Worm (Caenorhabditis elegans): Measurements from ENCODE around the gene rad-54.B.

The rad-54.B gene

DNA sequence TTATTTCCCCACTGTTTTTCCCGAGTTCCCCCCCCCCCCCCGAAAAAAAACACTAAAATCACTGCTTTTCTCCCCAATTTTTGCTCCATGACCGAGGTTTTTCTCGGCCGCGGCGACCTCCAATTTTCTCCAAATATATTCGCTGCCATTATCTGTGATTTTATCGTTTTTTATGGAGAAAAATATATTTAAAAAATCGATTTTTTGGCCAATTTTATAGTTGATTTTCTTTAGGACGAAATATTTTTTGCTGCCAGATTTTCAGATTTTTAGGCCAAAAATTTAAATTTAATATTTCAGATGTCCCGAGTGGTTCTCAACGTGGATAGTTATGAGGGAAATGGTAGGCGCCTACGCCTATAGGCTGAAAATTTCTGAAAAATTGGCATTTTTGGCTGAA lies at the start of gene rad-54.B:
rad-54.B (plus strand) TSS at position 301 of the 400 bp plus-strand sequence.
- no peak for TF ChIP-seq W03F9.2 (tag; optimal IDR thresholded peaks at IDR 0.05)
- TF ChIP-seq dao-5 (tag; optimal IDR thresholded peaks at IDR 0.05), result no peak
- TF ChIP-seq him-1 (tag; optimal IDR thresholded peaks at IDR 0.05), result no peak

DNA sequence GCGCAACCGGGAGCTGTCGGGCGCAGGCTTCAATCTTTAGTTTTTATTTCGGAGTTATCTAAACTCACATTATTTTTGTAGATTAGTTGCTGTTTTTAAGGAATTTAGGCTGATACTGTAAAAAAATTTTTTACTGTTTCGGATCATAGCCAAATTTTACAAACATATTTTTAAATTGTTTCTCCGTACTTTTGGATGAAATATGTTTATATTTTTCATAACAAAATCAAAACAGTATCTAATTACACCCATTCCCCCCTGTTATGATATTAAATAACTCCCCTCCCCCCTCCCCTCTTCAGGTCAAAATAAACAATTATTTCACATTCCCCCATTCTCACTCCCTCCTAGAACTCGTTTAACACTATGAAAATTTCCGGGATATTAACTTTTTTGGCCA lies 34.1 kb upstream of the rad-54.B start, which contains the start of gene Y116A8C.3:
Y116A8C.3 (plus strand) TSS at position 301 of the 400 bp plus-strand sequence.
- no peak for TF ChIP-seq him-1 (tag; optimal IDR thresholded peaks at IDR 0.05)
- TF ChIP-seq W03F9.2 (tag; optimal IDR thresholded peaks at IDR 0.05), result no peak
- no peak for TF ChIP-seq dao-5 (tag; optimal IDR thresholded peaks at IDR 0.05)

DNA sequence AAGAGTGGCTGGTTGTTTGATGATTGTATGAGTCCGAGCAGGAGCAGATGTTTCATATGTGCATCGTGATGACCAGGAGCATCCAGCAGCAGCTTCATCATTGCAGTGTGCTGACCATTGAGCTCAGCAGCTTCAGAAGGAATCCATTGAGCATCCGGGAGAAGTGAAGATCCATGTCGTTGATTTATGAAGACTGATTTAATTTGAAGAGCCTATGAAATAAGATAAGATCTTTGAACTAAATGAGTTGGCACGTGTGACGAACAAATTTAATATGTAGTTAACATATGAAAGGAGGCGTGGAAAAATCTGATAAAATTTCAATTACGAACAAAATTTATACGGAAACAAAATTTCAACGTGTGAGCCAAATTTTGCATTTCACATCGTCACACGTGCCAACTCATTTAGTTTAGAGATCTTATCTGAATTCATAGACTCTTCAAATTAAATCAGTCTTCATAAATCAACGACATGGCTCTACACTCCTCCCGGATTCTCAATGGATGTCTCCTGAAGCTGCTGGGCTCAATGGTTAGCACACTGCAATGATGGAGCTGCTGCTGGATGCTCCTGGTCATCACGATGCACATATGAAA lies 31.9 kb upstream of the rad-54.B start, which contains the start of the genes Y116A8C.469 and Y116A8C.468:
Y116A8C.469 (minus strand) TSS at position 101 of the 599 bp plus-strand sequence.
Y116A8C.468 (plus strand) TSS at position 549 of the 599 bp plus-strand sequence.
- TF ChIP-seq him-1 (tag; optimal IDR thresholded peaks at IDR 0.05), result no peak
- TF ChIP-seq W03F9.2 (tag; optimal IDR thresholded peaks at IDR 0.05), result no peak
- TF ChIP-seq dao-5 (tag; optimal IDR thresholded peaks at IDR 0.05), result no peak

DNA sequence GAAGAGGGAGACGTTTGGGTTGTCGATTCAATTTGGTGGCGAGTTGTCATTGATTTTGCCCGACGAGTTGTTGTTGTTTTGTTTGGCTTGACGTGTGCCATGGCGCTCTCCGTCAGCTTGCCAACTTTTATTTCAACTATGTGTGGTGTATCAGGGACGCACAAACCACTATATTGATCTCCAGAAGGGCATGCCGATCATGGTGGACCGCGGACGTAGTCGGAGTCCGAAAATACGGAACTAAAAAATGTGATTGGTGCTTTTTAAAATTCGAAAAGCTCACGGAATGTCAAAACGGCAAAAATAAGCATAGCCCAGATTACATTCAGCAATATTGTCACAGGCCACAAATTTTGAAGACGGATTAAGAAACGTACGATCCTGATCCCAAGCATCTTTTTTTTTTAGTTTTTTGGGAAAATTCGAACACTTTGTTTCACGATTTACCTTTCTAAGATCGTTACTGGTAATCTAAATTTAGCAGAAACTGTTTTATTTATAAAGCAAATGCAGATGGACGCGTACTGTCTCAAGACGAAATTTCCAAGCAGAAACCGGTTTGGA lies 30.6 kb upstream of the rad-54.B start, which contains the start of the genes Y116A8C.470 and Y116A8C.463:
Y116A8C.470 (minus strand) TSS at position 101 of the 564 bp plus-strand sequence.
Y116A8C.463 (plus strand) TSS at position 514 of the 564 bp plus-strand sequence.
- TF ChIP-seq dao-5 (tag; optimal IDR thresholded peaks at IDR 0.05) (no peak), W03F9.2 (tag; optimal IDR thresholded peaks at IDR 0.05) (no peak), him-1 (tag; optimal IDR thresholded peaks at IDR 0.05) (no peak)

DNA sequence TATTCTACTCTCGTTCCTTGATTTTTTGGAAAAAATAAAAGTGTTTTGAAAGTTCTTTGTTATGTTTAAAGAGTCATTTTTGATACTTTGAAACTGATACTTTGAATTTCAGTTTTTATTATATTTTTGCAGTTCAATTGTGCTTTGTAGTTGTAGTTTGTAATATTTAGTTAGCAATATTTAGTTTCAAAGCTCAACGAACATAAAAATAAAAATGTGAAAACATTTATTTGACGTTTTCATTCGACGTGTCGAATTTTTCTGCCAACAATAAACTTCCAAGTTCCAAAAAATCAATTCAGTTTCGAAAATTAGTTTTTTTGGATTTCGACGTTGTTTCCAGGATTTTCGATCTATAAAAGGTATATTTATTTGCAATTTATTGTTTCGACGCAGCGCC lies 29.8 kb upstream of the rad-54.B start, which contains the start of gene nep-23:
nep-23 (plus strand) TSS at position 301 of the 400 bp plus-strand sequence.
- TF ChIP-seq dao-5 (tag; optimal IDR thresholded peaks at IDR 0.05), result no peak
- TF ChIP-seq W03F9.2 (tag; optimal IDR thresholded peaks at IDR 0.05), result no peak
- no peak for TF ChIP-seq him-1 (tag; optimal IDR thresholded peaks at IDR 0.05)

DNA sequence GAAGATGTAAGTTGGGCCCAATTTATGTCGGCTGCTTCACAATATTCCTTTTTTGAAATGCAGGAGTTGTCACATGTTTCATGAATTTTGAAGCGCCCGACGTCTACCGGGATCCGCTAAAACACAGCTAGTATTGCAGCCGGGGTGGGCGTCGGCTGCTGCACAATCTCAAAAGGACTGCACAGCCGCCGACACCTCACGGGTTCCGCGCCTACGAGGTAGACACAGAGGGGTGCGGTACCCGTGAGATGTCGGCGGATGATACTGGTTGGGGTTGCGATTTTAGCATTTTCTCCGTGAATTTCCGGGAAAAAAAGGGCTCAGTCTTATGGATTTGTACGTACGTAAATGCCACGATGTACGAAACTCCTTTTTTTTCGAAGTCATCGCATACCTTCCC lies 27.9 kb upstream of the rad-54.B start:
- TF ChIP-seq him-1 (tag; optimal IDR thresholded peaks at IDR 0.05), result no peak
- TF ChIP-seq dao-5 (tag; optimal IDR thresholded peaks at IDR 0.05), result no peak
- no peak for TF ChIP-seq W03F9.2 (tag; optimal IDR thresholded peaks at IDR 0.05)

DNA sequence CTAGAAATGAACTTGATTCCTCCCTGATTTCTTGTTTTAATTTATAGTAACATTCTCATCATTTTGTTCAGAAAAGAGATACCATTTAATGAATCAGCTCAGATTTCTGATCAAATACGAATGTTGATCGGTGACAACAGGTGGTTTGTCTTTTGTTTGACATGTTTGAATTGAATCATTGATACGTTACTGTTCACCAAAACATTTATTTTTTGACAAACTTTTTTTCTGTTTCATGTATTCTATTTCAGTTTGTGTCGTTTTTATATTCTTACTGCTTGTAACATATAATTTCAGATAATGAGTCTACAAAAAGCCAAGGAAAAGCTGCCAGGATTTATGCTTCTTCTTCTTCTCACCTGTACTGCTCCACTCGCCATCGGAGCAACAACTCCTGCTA lies 25.8 kb upstream of the rad-54.B start, which contains the start of gene nep-24:
nep-24 (plus strand) TSS at position 301 of the 400 bp plus-strand sequence.
- TF ChIP-seq dao-5 (tag; optimal IDR thresholded peaks at IDR 0.05), result no peak
- no peak for TF ChIP-seq W03F9.2 (tag; optimal IDR thresholded peaks at IDR 0.05)
- TF ChIP-seq him-1 (tag; optimal IDR thresholded peaks at IDR 0.05), result no peak

DNA sequence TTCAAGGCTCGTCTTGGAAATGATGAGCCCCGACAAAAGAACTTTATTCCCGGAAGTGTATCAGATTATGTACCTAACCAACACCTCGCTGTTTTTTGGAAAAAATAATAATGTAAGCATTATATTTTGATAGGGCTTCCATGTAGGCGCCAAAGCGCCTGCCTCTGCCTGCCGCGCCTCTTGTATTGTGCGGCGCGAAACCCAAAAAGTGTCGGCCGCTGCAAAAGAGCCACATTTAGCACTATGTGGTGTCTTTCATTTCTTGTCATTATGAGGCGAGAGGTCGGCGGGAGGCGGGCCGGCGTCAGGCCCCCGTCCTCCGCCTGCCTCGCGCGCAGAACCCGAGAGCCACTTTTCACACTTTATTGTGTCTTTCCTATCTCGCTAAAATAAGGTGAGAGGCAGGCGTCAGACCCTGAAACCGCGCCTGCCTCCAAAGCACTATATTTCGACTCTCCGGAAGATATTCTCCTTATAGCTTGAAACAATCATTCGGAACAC lies 24.5 kb upstream of the rad-54.B start:
- TF ChIP-seq him-1 (tag; optimal IDR thresholded peaks at IDR 0.05), result no peak
- TF ChIP-seq W03F9.2 (tag; optimal IDR thresholded peaks at IDR 0.05), result no peak
- no peak for TF ChIP-seq dao-5 (tag; optimal IDR thresholded peaks at IDR 0.05)

DNA sequence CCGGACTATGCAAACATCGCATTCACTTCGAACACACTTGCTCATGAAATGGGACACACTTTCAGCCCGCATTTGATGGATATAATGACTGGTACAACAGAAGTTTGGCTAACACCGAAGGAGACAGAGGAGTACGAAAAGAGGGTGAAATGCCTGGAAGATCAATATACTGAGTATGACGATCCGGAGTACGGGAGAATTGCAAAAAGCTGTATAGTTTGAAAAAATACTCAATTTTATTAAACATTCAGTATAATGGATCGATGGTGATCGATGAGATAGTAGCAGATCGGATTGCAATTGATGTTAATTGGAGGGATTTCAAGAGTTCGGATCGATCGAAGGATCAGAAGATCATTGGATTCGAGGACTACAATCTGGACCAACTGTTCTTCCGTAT lies 23.3 kb upstream of the rad-54.B start:
- TF ChIP-seq W03F9.2 (tag; optimal IDR thresholded peaks at IDR 0.05), result no peak
- no peak for TF ChIP-seq dao-5 (tag; optimal IDR thresholded peaks at IDR 0.05)
- no peak for TF ChIP-seq him-1 (tag; optimal IDR thresholded peaks at IDR 0.05)

DNA sequence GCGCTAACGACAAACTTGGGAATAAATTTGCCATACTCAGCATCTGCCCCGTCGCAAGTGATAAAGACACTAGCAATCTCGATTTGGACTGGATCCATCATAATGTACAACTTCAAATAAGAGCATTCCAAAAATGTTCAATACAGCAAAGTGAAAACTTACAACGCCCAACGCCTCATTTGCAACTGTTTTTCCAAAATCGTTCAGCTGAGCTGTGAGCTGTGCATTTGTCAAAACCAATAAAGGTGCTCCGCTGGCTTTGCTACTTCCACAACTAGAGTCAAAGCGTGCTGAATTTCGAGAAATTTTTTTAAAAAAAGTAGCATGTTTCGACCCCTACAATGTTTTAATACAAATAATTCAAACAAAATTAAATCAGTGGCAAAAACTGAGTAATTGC lies 18.8 kb upstream of the rad-54.B start, which contains the start of gene Y116A8C.49:
Y116A8C.49 (minus strand) TSS at position 101 of the 400 bp plus-strand sequence.
- TF ChIP-seq dao-5 (tag; optimal IDR thresholded peaks at IDR 0.05) (no peak), him-1 (tag; optimal IDR thresholded peaks at IDR 0.05) (no peak), W03F9.2 (tag; optimal IDR thresholded peaks at IDR 0.05) (no peak)

DNA sequence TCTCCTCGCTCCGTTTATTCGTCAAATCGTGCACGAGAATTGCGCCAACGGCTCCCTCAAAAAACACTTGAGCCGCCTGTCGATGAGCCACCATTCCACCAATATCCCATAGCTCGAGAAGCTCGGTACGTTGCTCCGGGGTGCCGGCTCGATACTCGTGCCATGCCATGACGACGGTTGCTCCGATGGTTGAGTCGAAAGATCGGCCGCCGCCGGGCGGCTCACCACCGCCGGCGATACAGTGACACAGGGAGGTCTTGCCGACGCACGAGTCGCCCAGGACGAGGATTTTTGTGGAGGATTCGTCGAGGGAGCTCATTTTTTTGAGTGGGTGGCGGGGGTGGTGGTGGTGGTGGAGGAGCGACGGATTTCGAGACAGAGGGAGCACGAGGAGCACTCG lies 13.8 kb upstream of the rad-54.B start:
- TF ChIP-seq W03F9.2 (tag; optimal IDR thresholded peaks at IDR 0.05), result no peak
- TF ChIP-seq him-1 (tag; optimal IDR thresholded peaks at IDR 0.05), result no peak
- TF ChIP-seq dao-5 (tag; optimal IDR thresholded peaks at IDR 0.05), result no peak

DNA sequence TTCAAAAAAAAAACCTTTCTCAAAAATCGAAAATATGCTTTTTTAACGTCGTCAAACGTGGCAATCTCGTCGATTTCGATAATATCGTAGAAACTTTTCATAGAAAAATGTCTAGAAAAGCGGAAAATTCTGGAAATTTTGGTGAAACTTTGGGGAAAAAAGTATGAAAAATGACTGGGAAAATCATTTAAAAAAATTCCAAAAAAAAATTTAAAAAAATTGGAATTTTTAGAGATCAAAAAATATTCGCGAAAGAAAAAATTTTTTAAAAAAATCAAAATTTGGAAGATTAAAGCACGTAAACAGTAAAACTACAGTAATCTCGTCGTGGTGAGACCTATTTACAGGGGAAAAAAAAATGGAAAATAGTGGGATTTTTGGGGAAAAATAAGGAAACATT lies 10.9 kb upstream of the rad-54.B start, which contains the start of gene Y116A8C.10:
Y116A8C.10 (minus strand) TSS at position 101 of the 400 bp plus-strand sequence.
- TF ChIP-seq him-1 (tag; optimal IDR thresholded peaks at IDR 0.05) (no peak), W03F9.2 (tag; optimal IDR thresholded peaks at IDR 0.05) (no peak), dao-5 (tag; optimal IDR thresholded peaks at IDR 0.05) (no peak)

DNA sequence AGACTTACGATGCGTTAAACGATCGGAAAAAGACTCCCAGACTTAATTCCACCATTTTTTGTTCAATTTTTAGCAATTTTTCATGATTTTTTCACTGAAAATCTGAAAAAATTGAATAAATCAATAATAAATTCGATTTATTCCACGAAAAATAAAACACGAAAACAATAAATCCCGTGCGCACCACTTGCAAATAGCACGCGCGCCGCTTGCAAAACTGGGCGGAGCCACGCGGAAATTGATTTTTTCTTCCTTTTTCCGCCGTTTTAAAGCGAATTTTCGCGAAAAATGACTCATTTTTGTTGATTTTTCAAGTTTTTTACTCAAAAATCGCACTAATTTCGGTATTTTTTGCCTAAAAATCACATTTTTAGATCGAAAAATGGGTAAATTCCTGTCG lies 3.1 kb upstream of the rad-54.B start, which contains the start of the genes Y116A8C.9 and arf-6:
Y116A8C.9 (minus strand) TSS at position 55 of the 400 bp plus-strand sequence.
arf-6 (plus strand) TSS at position 375 of the 400 bp plus-strand sequence.
- TF ChIP-seq him-1 (tag; optimal IDR thresholded peaks at IDR 0.05), result peak; percentile 3
- no peak for TF ChIP-seq dao-5 (tag; optimal IDR thresholded peaks at IDR 0.05)
- peak; percentile 59 for TF ChIP-seq W03F9.2 (tag; optimal IDR thresholded peaks at IDR 0.05)

DNA sequence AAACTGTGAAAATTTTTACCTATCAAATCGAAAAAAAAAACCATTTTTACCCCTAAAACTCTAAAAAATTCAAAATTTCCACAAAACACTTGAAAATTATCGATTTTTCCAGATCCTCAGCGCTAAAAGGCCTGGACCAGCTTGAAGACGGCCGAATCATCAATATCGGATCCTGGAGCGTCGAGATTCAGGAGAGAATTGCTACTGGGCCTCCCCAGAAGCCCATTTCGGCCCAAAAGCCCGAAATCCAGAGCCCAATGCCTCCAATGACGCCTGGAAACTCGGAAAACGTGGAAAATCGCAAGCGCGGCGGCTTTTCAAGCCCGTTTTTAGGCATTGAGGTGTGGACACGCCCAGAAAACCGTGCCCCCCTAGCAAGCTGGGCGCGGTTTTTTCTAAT lies 2.5 kb downstream of the rad-54.B start:
- TF ChIP-seq dao-5 (tag; optimal IDR thresholded peaks at IDR 0.05), result no peak
